Fruit fly (Drosophila melanogaster): Measurements from ENCODE around the gene CG14696.
A peak's percentile ranks its signal among the peaks of the same experiment; 100 is the strongest.

CG14696 gene

DNA sequence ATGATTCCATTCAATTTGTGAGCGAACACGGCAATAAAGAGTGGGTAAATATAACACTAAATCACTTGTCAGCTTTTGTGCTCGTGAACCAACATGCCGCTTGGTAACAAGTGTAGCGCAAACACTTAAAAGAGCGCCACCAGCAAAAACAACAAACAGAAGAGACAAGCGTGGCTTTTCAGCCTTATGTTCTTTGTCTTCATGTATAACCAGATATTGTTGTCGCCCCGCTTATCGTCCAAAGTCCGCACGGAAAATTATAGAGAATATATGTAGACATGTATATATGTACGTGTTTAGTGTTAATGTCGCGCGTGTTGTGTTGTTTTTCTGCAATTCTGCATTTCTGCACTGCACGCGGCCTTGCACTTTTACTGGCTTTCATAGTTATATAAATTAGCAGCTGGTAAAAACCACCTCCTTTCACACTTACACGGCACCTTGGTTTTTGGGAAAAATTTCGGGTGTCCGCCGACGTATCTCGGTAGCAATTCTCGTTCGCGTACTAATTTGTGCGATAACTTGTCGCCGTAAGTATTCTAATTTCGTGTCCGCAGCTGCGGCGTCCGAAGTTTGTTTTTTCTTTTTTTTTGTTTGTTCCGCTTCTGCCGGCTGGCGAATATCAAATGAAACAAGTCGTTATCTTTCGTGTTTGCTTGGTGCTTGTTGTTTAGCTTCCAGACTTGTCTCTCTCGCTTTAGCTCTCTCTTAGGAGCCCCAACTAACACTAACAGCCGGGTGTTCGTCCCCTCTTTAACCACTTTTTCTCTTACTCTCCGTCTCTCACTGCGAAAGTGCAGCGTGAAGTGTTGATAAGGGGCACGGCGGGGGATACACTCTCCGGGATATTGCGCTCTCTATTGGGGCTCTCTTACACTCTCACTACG lies 4.1 kb upstream of the CG14696 start (continued):
- TF ChIP-seq lz (GFP tag; optimal IDR thresholded peaks at IDR 0.05) (peak; percentile 21), CG8632 (GFP tag; optimal IDR thresholded peaks at IDR 0.05) (no peak), OdsH (GFP tag; optimal IDR thresholded peaks at IDR 0.05) (peak; percentile 25), CG16779 (tag; optimal IDR thresholded peaks at IDR 0.05) (peak; percentile 73), CG34406 (GFP tag; optimal IDR thresholded peaks at IDR 0.05) (no peak), Ets96B (tag; optimal IDR thresholded peaks at IDR 0.05) (peak; percentile 25), CG15336 (GFP tag; IDR thresholded peaks at IDR 0.05) (peak; percentile 57), Ets21C (GFP tag; optimal IDR thresholded peaks at IDR 0.05) (no peak), salr (GFP tag; optimal IDR thresholded peaks at IDR 0.05) (peak; percentile 24 to 50), Met (GFP tag; optimal IDR thresholded peaks at IDR 0.05) (peak; percentile 29), Eip93F (GFP tag; optimal IDR thresholded peaks at IDR 0.05) (no peak), vri (GFP tag; optimal IDR thresholded peaks at IDR 0.05) (no peak), cyc (GFP tag; optimal IDR thresholded peaks at IDR 0.05) (peak; percentile 38), CG6163 (GFP tag; IDR thresholded peaks at IDR 0.05) (peak; percentile 80), CG8119 (GFP tag; IDR thresholded peaks at IDR 0.05) (peak; percentile 63; the same call in 2 of the 3 replicates), dsx (GFP tag; optimal IDR thresholded peaks at IDR 0.05; ENCODE audit: poor library complexity, severe bottlenecking) (peak; percentile 39), CG4318 (GFP tag; optimal IDR thresholded peaks at IDR 0.05) (no peak), CG3919 (GFP tag; optimal IDR thresholded peaks at IDR 0.05) (peak; percentile 38), Eip75B (GFP tag; optimal IDR thresholded peaks at IDR 0.05) (peak; percentile 50), acj6 (GFP tag; optimal IDR thresholded peaks at IDR 0.05) (no peak), Smox (GFP tag; optimal IDR thresholded peaks at IDR 0.05) (peak; percentile 9), CG11294 (GFP tag; IDR thresholded peaks at IDR 0.05) (no peak), ss (GFP tag; optimal IDR thresholded peaks at IDR 0.05) (peak; percentile 97 to 98), CG6808 (GFP tag; optimal IDR thresholded peaks at IDR 0.05) (peak; percentile 95), Sox102F (GFP tag; optimal IDR thresholded peaks at IDR 0.05) (peak; percentile 14), CG32006 (GFP tag; optimal IDR thresholded peaks at IDR 0.05) (peak; percentile 47), CG11902 (GFP tag; optimal IDR thresholded peaks at IDR 0.05) (no peak), CG8319 (GFP tag; optimal IDR thresholded peaks at IDR 0.05) (no peak), net (GFP tag; optimal IDR thresholded peaks at IDR 0.05) (peak; percentile 52), CG3032 (tag; optimal IDR thresholded peaks at IDR 0.05) (peak; percentile 62), Eip78C (GFP tag) (peak; percentile 75), svp (GFP tag) (peak; percentile 65), achi (GFP tag; optimal IDR thresholded peaks at IDR 0.05) (peak; percentile 16), CG31627 (GFP tag; optimal IDR thresholded peaks at IDR 0.05) (peak; percentile 3), Gug (GFP tag; IDR thresholded peaks at IDR 0.05) (0 out of 2 replicates have a peak, but pooled peaks have one; percentile 19)

DNA sequence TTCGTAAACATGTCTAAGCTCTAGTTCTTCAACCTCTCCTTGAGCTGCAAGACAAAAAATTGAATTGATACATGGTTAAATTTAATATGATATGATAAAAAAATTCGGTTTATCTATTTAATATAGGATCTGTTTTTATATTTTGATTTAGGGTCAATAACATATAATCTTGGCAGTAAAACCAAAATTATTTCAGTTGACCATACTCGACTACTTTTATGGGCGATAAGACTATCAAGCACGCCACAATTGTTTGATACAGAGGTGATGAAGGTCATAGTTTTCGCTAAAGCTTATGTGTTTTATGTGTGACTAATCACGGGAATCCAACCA lies 3.5 kb upstream of the CG14696 start:
- TF ChIP-seq svp (GFP tag), result peak; percentile 52
- no peak for TF ChIP-seq esn (GFP tag; optimal IDR thresholded peaks at IDR 0.05)

DNA sequence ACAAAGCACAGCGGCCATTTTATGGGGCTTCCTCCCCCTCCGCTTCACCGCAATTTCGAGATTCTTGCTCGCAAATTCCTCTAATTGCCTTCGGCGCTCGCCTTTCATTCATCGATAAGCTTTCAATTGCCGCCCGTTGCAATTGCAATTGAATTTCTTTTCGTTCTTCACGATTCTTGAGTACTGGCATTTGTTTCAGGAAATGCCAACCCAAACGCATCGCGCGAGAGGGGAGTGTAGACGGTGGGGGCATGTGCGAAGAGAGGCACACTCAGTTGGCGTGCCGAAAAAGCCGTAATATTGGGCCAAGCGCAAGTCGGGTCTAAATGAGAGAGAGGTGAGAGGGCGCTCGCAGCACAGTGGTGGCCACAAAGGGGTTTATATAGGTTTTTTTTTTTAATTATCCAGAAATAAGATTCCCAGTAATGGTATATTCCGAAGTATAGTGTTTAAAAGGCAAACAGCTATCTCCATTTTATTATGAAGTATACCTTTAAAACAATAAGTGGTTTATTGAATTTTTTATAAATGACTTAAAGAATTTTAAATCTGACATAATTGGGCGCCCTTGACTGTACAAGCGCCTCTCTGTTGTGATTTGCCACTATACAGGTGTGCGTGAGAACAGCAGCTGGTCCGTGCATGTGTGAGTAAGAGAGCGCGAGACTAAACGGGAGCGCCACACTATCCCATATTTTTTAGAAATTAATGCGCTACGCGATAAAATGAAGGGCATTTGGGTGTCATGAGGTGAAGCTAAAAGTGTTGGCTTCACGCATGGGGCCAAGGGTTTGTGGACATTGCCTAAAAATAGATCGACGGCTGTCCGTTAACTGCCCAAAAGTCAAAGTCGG lies 1.9 kb upstream of the CG14696 start:
- peak; percentile 80 for TF ChIP-seq CG7368 (GFP tag; optimal IDR thresholded peaks at IDR 0.05)
- TF ChIP-seq CG9139 (GFP tag; optimal IDR thresholded peaks at IDR 0.05), result peak; percentile 80
- TF ChIP-seq ss (GFP tag; optimal IDR thresholded peaks at IDR 0.05), result peak; percentile 83 to 86
- TF ChIP-seq Sox15 (GFP tag; optimal IDR thresholded peaks at IDR 0.05), result peak; percentile 84
- peak; percentile 93 for TF ChIP-seq CG32006 (GFP tag; optimal IDR thresholded peaks at IDR 0.05)
- peak; percentile 67 for TF ChIP-seq Eip93F (GFP tag; optimal IDR thresholded peaks at IDR 0.05)
- TF ChIP-seq CG6854 (GFP tag; optimal IDR thresholded peaks at IDR 0.05), result peak; percentile 76
- no peak for TF ChIP-seq Hr38 (GFP tag; optimal IDR thresholded peaks at IDR 0.05)
- TF ChIP-seq CG10631 (GFP tag; optimal IDR thresholded peaks at IDR 0.05), result peak; percentile 87
- peak; percentile 98 for TF ChIP-seq svp (GFP tag)
- TF ChIP-seq dsx (GFP tag; optimal IDR thresholded peaks at IDR 0.05; ENCODE audit: poor library complexity, severe bottlenecking), result peak; percentile 62
- TF ChIP-seq CG6276 (GFP tag; optimal IDR thresholded peaks at IDR 0.05), result peak; percentile 90
- TF ChIP-seq CG11762 (GFP tag; optimal IDR thresholded peaks at IDR 0.05; ENCODE audit: insufficient read depth), result peak; percentile 86
- TF ChIP-seq Eip78C (GFP tag), result peak; percentile 98
- TF ChIP-seq lz (GFP tag; optimal IDR thresholded peaks at IDR 0.05), result peak; percentile 95
- TF ChIP-seq pdm3 (GFP tag; optimal IDR thresholded peaks at IDR 0.05), result peak; percentile 91
- peak; percentile 90 for TF ChIP-seq achi (GFP tag; optimal IDR thresholded peaks at IDR 0.05)
- peak; percentile 96 for TF ChIP-seq CG8119 (GFP tag; IDR thresholded peaks at IDR 0.05)
- TF ChIP-seq CG6808 (GFP tag; optimal IDR thresholded peaks at IDR 0.05), result peak; percentile 79
